Worm (Caenorhabditis elegans) whole organism, midembryonic: ENCODE data around the gene hmg-11.

Experiments used
- cog-1 ChIP-seq: sonication (generic microtip); optimal IDR thresholded peaks from 2 replicates; lab custom pipeline; 2016; ENCODE audit warnings: missing genetic modification characterization, missing compliant biosample characterization
- flt-1 ChIP-seq: fragments of 200-800 bp; sonication (Bioruptor generic); IDR thresholded peaks from 2 replicates; pipeline ENCODE4 v1.3.6; 2022; ENCODE audit warnings: missing genetic modification characterization, missing compliant biosample characterization
- klf-2 ChIP-seq: fragments of 200-800 bp; sonication (Bioruptor generic); conservative IDR thresholded peaks from 2 replicates; pipeline ENCODE4 v1.3.6; 2022; ENCODE audit warnings: missing genetic modification reagents, missing genetic modification characterization, missing compliant biosample characterization
- med-1 ChIP-seq: sonication (generic microtip); optimal IDR thresholded peaks from 2 replicates; lab custom pipeline; 2017; ENCODE audit warnings: missing genetic modification characterization, mild to moderate bottlenecking, missing compliant biosample characterization, antibody characterized with exemption, missing genetic modification reagents; ENCODE audit not compliant: insufficient read depth
- ztf-23 ChIP-seq: fragments of 200-800 bp; sonication (Bioruptor generic); IDR thresholded peaks from 2 replicates; pipeline ENCODE4 v1.3.6; 2022; ENCODE audit warnings: missing genetic modification reagents, missing genetic modification characterization, missing compliant biosample characterization
- ztf-29 ChIP-seq: fragments of 200-800 bp; sonication (Bioruptor generic); IDR thresholded peaks from 2 replicates; pipeline ENCODE4 v1.3.6; 2022; ENCODE audit warnings: missing genetic modification reagents, missing genetic modification characterization, missing compliant biosample characterization

DNA sequence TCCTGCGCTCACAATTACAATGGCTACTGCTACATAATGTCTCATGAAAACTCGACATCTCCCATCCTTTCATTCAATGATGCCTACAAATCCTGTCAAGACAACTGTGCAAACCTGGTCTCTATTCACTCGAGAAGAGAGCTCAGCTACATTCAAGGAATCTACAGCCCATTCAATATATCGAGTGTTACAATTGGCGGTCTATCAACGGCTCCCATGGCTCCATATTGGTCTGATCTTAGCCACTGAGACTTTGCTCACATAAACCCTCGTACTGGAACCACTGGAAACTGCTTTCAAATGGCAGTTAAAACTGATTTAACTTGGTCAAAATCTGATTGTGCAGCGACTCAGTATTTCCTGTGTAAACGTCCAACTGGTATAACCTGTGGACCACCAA is 2.6 kb downstream of the hmg-11 start, which contains the start of gene T05A7.3:
- TF ChIP-seq cog-1 (tag; lab: Kevin White, UChicago) = no peak
- TF ChIP-seq ztf-23 (GFP tag; lab: Robert Waterston, UW) = no peak
- TF ChIP-seq ztf-29 (GFP tag; lab: Robert Waterston, UW) = no peak
- no peak for TF ChIP-seq flt-1 (GFP tag; lab: Robert Waterston, UW)
- TF ChIP-seq med-1 = no peak
- TF ChIP-seq klf-2 = no peak
